Fruit fly (Drosophila melanogaster) whole organism, pupa: Measurements from ENCODE around the gene CG33523.

ENCODE experiments used
- CG12605 ChIP-seq: fragments of 200-800 bp; sonication (Bioruptor generic); IDR thresholded peaks from 2 replicates; pipeline ENCODE4 v1.3.6; 2022; ENCODE audit warnings: missing biosample characterization, missing genetic modification characterization
- CG32121 ChIP-seq: fragments of 200-800 bp; sonication (Bioruptor generic); IDR thresholded peaks from 2 replicates; pipeline ENCODE4 v1.3.6; 2022; ENCODE audit warnings: missing biosample characterization, missing genetic modification characterization
- CG9948 ChIP-seq: fragments of 200-800 bp; sonication (Bioruptor generic); optimal IDR thresholded peaks from 2 replicates; lab custom pipeline; 2018; ENCODE audit warnings: missing biosample characterization, mild to moderate bottlenecking, missing genetic modification characterization, moderate library complexity
- EcR ChIP-seq: fragments of 200-800 bp; sonication (Bioruptor generic); optimal IDR thresholded peaks from 3 replicates; lab custom pipeline; 2019; ENCODE audit warnings: missing biosample characterization, missing genetic modification characterization, mild to moderate bottlenecking, moderate library complexity, missing genetic modification reagents
- gl ChIP-seq: fragments of 200-800 bp; sonication (Bioruptor generic); optimal IDR thresholded peaks from 2 replicates; lab custom pipeline; 2018; ENCODE audit warnings: missing biosample characterization, mild to moderate bottlenecking, missing genetic modification characterization
- rn ChIP-seq: fragments of 200-800 bp; sonication (Bioruptor generic); IDR thresholded peaks from 2 replicates; pipeline ENCODE4 v1.3.6; 2022; ENCODE audit warnings: missing biosample characterization, missing genetic modification characterization

dm6 chr3L:5906599-5906998 lies 17.1 kb upstream of the CG33523 start, which contains the start of gene CG10486:
- no peak for TF ChIP-seq CG32121 (GFP tag; lab: Robert Waterston, UW)
- TF ChIP-seq rn (GFP tag; lab: Robert Waterston, UW): no peak
- TF ChIP-seq EcR: no peak
- TF ChIP-seq gl: no peak
- no peak for TF ChIP-seq CG12605 (GFP tag; lab: Robert Waterston, UW)
- no peak for TF ChIP-seq CG9948 (tag; lab: Kevin White, UChicago)
